Fruit fly (Drosophila melanogaster) Kc167 (cell line): ENCODE results near the gene Sirt2.

Source experiments
- Myc ChIP-seq: fragments of >200 bp; optimal IDR thresholded peaks from 2 replicates; lab custom pipeline; 2017; ENCODE audit warnings: missing external identifiers
- Sin3A ChIP-seq: fragments of >200 bp; optimal IDR thresholded peaks from 2 replicates; lab custom pipeline; 2018; ENCODE audit warnings: missing external identifiers
- h ChIP-seq: fragments of >200 bp; optimal IDR thresholded peaks from 3 replicates; lab custom pipeline; 2018; ENCODE audit warnings: missing external identifiers
- insv ChIP-seq: fragments of >200 bp; optimal IDR thresholded peaks from 3 replicates; lab custom pipeline; 2018; ENCODE audit warnings: missing external identifiers
- psq ChIP-seq: fragments of >200 bp; optimal IDR thresholded peaks from 2 replicates; lab custom pipeline; 2017; ENCODE audit warnings: missing external identifiers
- ttk ChIP-seq: sonication (Bioruptor generic); optimal IDR thresholded peaks from 2 replicates; lab custom pipeline; 2017; ENCODE audit warnings: missing external identifiers

The Sirt2 gene

DNA sequence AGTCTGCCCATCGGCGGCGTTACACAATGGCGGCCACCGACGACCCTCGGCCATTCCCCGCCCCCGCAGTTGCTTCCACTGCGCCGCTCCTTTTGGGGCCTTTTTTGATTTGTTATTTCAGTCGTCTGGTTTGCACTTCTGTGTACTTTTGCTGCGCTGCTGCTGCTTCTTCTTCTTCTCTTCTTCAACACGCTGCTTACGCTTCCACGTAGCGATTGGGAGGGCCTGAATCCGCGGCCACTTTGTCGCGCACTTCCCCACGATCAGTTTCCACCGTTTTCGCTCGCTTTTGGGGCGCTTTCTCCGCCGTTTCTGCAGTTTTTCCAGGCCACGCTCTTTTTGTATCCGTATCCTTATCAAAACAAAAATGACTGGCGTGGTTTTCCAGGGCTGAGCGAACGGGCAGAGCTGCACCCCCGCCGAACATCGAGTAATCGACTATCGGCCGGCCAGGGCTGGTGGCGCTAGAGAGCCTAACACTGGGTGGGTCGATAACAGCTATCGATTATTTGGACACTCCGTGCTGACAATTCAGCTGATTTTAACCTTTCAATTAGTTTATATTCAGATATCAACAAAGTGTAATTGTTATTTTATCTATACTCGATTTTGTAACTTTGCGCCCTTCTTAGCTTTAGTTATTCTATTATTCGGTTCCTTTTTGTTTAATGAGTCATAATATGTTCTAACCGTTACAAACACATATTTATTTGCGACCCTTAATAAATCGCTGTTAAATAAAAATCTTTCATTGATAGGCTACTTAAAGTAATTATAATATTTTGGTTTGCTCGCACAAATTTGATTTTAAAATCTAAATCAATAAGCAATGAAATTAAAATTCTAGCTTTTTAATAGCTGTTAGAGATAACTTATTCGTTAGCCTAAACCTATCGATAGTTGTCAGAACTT is at the start of gene Sirt2, which contains the start of gene CG4360:
TSS of gene Sirt2 (plus strand) at position 894 of the 912 bp plus-strand sequence.
TSS of gene CG4360 (minus strand) at position 432 of the 912 bp plus-strand sequence.
- TF ChIP-seq psq (lab: Kevin White, UChicago) = no peak
- TF ChIP-seq insv (lab: Kevin White, UChicago) = no peak
- no peak for TF ChIP-seq Sin3A (lab: Kevin White, UChicago)
- no peak for TF ChIP-seq h (lab: Kevin White, UChicago)
- TF ChIP-seq Myc = no peak
- no peak for TF ChIP-seq ttk (lab: Kevin White, UChicago)

DNA sequence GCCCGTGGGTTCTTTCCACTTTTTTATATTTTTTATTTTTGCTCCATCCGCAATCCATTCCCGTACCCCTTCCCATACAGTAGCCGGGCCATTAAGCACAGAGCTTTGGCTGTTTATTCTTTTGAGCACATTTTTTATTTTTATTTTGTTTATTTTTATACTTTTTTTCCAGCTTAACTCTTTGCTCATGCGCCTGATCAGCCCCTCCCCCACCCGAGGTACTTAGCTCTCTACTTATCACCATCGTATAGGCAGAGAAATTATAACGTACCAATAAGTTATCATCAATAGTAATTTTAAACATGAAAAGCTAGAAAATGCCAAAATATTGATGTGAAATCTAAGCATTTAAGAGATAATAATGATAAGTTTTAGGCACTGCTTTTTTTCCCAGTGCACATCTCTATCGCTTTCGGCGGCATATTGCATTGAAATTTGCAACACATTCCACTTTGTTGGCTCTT is 47.7 kb upstream of the Sirt2 start:
- no peak for TF ChIP-seq ttk (lab: Kevin White, UChicago)

DNA sequence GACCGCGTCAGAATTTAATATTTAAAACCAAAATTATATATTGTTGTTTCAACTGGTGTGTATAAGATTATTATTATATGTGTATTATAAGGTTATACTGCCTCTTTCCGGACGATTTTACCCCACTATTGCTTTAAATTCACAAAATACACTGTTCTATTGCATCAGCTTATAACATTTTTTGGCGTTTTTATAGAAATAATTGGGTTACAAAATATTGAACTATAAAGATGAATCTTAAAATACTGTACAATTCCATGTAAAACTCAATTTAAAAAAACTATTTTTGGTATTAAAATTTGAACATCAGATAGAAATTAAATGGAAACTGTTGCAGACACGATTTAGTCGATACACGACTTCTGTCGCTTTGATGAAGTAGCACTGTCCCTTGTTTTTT is 46.2 kb upstream of the Sirt2 start:
- TF ChIP-seq Myc (no peak), Sin3A (lab: Kevin White, UChicago) (no peak), insv (lab: Kevin White, UChicago) (no peak), ttk (lab: Kevin White, UChicago) (no peak), psq (lab: Kevin White, UChicago) (no peak), h (lab: Kevin White, UChicago) (no peak)

DNA sequence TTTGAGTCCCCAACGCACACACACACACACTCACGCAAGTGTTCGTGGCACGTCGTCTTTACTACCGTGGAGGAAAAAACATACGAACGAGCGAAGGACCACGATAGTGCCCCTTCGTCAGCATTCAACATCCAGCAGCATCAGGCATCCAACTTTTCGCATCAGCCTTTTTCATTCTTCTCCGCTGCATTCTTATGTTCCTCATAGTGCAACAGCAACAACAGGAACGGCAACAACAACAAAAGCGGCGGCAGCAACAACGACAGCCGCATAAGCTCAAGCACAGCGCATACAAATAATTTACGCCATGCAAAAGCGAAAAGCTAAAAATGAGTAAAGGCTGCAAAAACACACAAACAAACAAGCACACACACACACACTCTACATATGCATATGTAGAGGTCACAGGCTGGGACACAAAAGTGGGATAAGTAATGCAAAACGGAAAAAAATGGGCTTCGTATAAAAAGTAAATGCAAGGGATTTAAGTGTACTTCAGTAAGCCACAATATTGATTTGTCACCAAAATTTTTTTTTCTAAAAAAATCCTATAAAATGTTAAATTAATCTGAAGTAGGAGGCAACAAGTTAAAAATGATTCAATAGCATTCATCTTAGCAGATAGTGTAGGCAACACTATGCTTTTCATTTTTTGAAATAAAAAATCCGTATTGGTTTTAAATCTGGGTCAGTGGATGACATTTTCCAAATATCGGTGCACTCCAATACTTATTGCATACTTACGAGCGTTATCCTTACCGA is 45.3 kb upstream of the Sirt2 start:
- no peak for TF ChIP-seq Sin3A (lab: Kevin White, UChicago)
- no peak for TF ChIP-seq Myc
- no peak for TF ChIP-seq psq (lab: Kevin White, UChicago)
- TF ChIP-seq h (lab: Kevin White, UChicago) = no peak
- TF ChIP-seq insv (lab: Kevin White, UChicago) = no peak
- TF ChIP-seq ttk (lab: Kevin White, UChicago) = no peak

DNA sequence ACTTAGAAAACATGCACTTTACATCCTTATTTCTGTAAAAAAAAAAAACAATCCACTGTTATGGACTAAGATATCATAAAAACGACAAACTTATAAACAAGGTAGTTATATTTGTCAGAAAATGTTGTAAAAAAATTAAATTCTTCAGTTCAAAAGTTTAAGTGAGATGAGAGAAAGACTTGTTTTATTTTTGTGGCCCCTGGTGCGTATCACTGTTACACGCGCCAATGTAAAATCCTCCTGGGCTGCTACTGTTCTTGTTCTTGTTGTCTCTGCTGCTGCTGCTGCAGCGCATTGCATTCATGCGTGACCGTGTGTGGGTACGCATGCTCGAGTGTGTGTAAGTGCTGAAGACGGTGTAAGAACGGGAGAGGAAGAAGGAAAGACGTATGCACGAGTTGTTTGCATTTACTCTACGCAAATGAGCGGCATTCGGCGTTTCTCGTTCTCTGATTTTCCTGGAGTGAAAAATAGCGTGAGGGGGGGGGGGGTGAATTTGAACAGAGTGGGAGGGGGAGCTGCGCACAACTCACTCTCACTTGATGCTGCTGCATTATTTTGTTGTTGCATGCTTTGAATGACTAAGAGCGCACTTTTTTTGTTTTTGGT is 44.6 kb upstream of the Sirt2 start:
- TF ChIP-seq h (lab: Kevin White, UChicago) (no peak), Sin3A (lab: Kevin White, UChicago) (no peak)

DNA sequence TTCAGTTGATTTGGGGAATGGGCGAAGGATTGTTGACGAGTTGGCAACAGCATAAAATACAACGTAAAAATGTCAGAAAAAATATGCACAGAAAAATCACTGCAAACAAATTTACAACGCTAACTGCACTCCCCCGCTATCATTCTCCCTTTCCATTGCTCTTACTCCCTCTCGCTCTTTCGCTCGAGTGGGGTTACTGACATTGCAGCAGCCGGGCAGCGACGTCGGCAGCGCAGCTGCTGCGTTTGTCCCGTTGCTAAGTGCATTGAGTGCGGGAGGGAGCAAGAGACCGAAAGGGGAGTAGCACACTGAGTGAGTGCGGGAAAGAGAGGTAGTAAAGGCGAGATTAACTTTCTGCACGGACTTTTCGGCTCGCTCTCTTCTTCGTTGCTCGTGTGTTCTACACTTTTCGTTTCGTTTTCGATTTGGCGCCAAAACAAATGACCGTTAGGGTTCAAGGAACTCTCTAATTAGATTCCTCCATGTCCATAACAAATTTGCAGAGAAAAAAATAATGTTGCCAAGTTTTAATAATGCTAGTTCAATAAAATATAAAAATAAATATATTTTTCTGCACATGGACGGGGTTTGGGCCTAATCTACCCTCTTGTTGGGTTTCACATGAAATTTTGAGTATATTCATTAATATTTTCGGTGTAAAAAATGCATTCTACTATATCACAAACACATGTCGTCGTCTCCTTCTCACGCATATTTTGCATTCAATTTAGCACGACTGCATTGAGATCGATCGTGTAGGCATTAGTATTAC is 43.9 kb upstream of the Sirt2 start:
- TF ChIP-seq Sin3A (lab: Kevin White, UChicago) (no peak), ttk (lab: Kevin White, UChicago) (no peak), psq (lab: Kevin White, UChicago) (no peak), insv (lab: Kevin White, UChicago) (no peak), h (lab: Kevin White, UChicago) (no peak), Myc (no peak)

DNA sequence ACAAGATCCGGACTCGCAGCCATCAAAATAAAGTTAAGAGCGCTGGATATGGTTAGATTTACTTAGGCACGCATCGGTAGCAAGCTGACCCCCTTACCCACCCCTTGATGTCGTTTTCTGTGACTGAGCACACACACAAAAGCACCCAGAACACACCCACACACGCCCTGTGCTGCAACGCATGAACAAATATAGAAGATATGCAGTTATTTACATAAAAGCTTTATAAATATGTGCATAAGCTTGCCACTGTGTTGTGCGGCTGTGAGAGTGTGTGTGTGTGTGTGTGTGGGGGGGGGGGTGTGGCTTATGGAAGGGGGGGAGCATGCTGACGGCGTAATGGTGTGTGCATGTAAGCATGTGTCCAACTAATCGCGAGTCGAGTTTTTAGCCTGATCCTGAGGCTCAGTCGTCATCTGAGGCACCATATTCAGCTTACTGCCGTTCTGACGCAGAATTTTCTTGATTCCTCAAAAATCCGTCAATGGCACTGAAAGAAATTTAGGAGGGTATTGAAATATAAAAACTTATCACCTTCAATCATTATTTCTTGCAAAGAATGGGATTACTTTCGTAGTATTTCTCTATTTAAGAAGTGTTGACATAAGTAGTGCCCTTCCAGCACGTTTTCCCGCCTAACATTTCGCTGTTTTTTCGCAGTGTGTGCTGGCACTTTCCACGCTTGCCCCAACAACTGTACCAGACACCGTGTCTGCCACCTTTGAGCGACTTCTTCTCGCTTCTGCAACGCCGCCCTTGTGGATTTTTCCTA is 42.4 kb upstream of the Sirt2 start:
- TF ChIP-seq h (lab: Kevin White, UChicago) (no peak), psq (lab: Kevin White, UChicago) (no peak), insv (lab: Kevin White, UChicago) (no peak), ttk (lab: Kevin White, UChicago) (no peak), Myc (no peak), Sin3A (lab: Kevin White, UChicago) (no peak)

DNA sequence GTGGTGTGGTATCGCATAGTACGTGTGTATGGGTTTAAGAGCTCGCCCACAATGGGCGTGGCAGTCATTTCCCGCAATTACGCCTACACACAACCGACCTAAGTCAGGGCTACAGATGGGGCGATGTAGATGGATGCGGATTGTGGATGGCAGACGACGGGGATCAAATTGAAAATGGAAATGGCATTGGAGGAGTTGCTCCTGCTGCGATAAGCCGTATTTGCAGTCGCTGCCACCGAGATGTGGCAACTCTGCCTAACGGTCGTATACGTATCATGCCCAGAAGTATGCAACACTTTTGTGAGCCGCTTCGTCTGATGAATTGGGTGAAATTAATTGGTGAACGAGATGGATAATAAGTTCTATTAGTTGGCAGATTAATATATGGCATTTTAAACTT is 41.5 kb upstream of the Sirt2 start:
- TF ChIP-seq ttk (lab: Kevin White, UChicago) (no peak), psq (lab: Kevin White, UChicago) (no peak), h (lab: Kevin White, UChicago) (no peak), Myc (no peak), insv (lab: Kevin White, UChicago) (no peak), Sin3A (lab: Kevin White, UChicago) (no peak)

DNA sequence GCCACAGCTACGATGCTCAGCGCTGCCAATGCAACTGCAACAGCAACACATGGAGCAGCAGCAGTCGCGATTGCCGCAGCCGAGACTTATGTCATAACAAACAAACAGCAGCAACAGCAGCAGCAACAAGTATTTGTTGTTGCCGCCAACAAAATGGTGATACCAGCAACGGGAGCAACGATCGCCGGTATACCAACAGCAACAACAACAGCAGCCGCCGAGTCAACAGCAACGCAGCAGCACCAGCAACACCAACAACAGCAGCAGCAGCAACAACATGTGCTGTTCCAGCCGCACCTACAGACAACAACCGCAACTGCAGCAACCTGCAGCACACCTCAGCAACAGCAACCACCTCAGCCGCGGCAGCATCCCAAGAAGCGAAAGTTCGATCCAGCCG is 40.2 kb upstream of the Sirt2 start:
- TF ChIP-seq Myc (no peak), insv (lab: Kevin White, UChicago) (no peak), Sin3A (lab: Kevin White, UChicago) (no peak), ttk (lab: Kevin White, UChicago) (no peak), psq (lab: Kevin White, UChicago) (no peak), h (lab: Kevin White, UChicago) (no peak)

DNA sequence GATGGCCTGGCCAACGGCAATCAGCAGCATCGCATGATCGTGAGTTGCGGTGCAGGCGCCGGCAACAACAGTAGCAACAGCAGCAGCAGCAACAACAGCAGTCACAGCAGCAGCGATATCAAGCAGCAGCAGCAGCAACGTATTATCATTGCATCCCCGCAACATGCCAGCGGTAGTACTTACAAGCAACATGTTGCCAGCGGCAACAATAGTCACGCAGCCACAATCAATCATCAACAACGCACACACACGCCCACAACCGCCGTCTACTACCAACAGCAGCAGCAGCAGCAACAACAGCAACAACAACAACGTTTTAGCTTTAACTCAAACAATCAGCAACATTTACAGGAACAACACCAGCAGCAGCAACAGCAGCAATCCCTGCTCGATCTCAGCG is 39.7 kb upstream of the Sirt2 start:
- TF ChIP-seq psq (lab: Kevin White, UChicago) (no peak), insv (lab: Kevin White, UChicago) (no peak), h (lab: Kevin White, UChicago) (no peak), Myc (no peak), Sin3A (lab: Kevin White, UChicago) (no peak), ttk (lab: Kevin White, UChicago) (no peak)
